Worm (Caenorhabditis elegans) whole organism, mixed stage, embryonic: ENCODE measurements around the gene F31D5.7.

Source experiments
- nhr-12 ChIP-seq: fragments of 150-350 bp; optimal IDR thresholded peaks from 2 replicates; lab custom pipeline; 2014; ENCODE audit warnings: missing biosample characterization, missing genetic modification characterization
- unc-62 ChIP-seq: fragments of 150-350 bp; optimal IDR thresholded peaks from 2 replicates; lab custom pipeline; 2014; ENCODE audit warnings: missing biosample characterization, missing genetic modification reagents, missing genetic modification characterization

DNA sequence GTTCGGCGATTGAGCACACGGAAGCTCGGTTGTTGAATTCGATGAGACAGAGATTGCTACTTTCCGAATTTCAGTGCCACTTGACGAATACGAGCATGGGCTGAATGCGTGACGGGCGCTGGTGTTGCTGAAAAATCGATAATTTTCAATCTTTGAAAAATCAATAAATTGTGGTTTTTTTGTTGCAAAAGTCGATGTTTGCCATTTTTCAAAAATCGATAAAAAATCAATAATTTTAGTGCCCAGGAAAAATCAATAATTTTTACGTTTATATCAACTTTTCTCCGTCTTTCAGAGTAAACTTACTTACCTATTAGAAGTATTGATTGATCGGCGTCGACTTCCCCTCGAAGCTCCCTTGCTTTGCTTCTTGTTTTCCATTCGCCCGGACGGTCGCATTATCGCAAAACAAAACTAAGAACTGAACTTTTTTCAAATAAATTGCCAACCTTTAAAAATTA lies 45.4 kb downstream of the F31D5.7 start, which contains the start of gene C16A11.7:
- TF ChIP-seq unc-62 (GFP tag; lab: Kevin White, UChicago) (no peak), nhr-12 (tag; lab: Kevin White, UChicago) (no peak)
